Fruit fly (Drosophila melanogaster): Measurements from ENCODE around the gene CG14518.

The CG14518 gene

dm6 chr3R:29038960-29039581, 14.3 kb downstream of the CG14518 start, which contains the start of the genes Slu7 and Pkc98E (continued):
- TF ChIP-seq stwl (tag; optimal IDR thresholded peaks at IDR 0.05) (peak; percentile 96), tap (tag; optimal IDR thresholded peaks at IDR 0.05) (peak; percentile 45), dan (GFP tag; IDR thresholded peaks at IDR 0.05) (no peak), CG14860 (GFP tag; IDR thresholded peaks at IDR 0.05; ENCODE audit: partially characterized antibody) (peak; percentile 83), Pdp1 (GFP tag; optimal IDR thresholded peaks at IDR 0.05) (peak; percentile 57 to 60), CG1603 (tag; optimal IDR thresholded peaks at IDR 0.05) (peak; percentile 73), zen2 (GFP tag; IDR thresholded peaks at IDR 0.05; ENCODE audit: partially characterized antibody) (peak; percentile 81), insv (GFP tag; optimal IDR thresholded peaks at IDR 0.05) (peak; percentile 97 to 99), CG32532 (GFP tag; IDR thresholded peaks at IDR 0.05) (peak; percentile 74; the same call in 1 of the 2 replicates), Lhr (GFP tag; optimal IDR thresholded peaks at IDR 0.05) (peak; percentile 47), Dip3 (GFP tag; optimal IDR thresholded peaks at IDR 0.05) (peak; percentile 73), gcm2 (GFP tag; optimal IDR thresholded peaks at IDR 0.05) (no peak), croc (GFP tag; conservative IDR thresholded peaks at IDR 0.05) (no peak), TFAM (GFP tag; optimal IDR thresholded peaks at IDR 0.05) (no peak), z (GFP tag; IDR thresholded peaks at IDR 0.05) (no peak), YL-1 (GFP tag; optimal IDR thresholded peaks at IDR 0.05) (peak; percentile 49), CG34224 (GFP tag; IDR thresholded peaks at IDR 0.05; ENCODE audit: partially characterized antibody) (peak; percentile 89), CTCF (GFP tag; optimal IDR thresholded peaks at IDR 0.05) (no peak), Hmr (GFP tag; optimal IDR thresholded peaks at IDR 0.05) (peak; percentile 61), CG3065 (GFP tag; optimal IDR thresholded peaks at IDR 0.05) (no peak), CG18011 (GFP tag; optimal IDR thresholded peaks at IDR 0.05) (peak; percentile 31), D19A (tag; optimal IDR thresholded peaks at IDR 0.05) (no peak), mirr (GFP tag; optimal IDR thresholded peaks at IDR 0.05) (peak; percentile 30), crol (GFP tag; IDR thresholded peaks at IDR 0.05) (no peak), CG15073 (GFP tag; optimal IDR thresholded peaks at IDR 0.05) (no peak), sna (GFP tag; IDR thresholded peaks at IDR 0.05; ENCODE audit: partially characterized antibody) (peak; percentile 82), CG8089 (GFP tag; optimal IDR thresholded peaks at IDR 0.05) (peak; percentile 47), NFAT (GFP tag; IDR thresholded peaks at IDR 0.05) (peak; percentile 78), amos (GFP tag; IDR thresholded peaks at IDR 0.05; ENCODE audit: partially characterized antibody) (peak; percentile 94), hb (GFP tag; IDR thresholded peaks at IDR 0.05; ENCODE audit: partially characterized antibody) (peak; percentile 88), sisA (GFP tag; IDR thresholded peaks at IDR 0.05) (peak; percentile 60), CG3407 (GFP tag; optimal IDR thresholded peaks at IDR 0.05) (no peak), sim (GFP tag; IDR thresholded peaks at IDR 0.05) (no peak), tio (GFP tag; optimal IDR thresholded peaks at IDR 0.05) (no peak), nmo (GFP tag; optimal IDR thresholded peaks at IDR 0.05) (peak; percentile 76), Sry-δ (GFP tag; optimal IDR thresholded peaks at IDR 0.05) (peak; percentile 94), CG7271 (tag; optimal IDR thresholded peaks at IDR 0.05) (no peak), inv (GFP tag; IDR thresholded peaks at IDR 0.05; ENCODE audit: partially characterized antibody) (peak; percentile 86), CG10267 (tag; optimal IDR thresholded peaks at IDR 0.05) (peak; percentile 95), CG10147 (GFP tag; optimal IDR thresholded peaks at IDR 0.05) (peak; percentile 46), PHDP (tag; optimal IDR thresholded peaks at IDR 0.05) (peak; percentile 32), br (optimal IDR thresholded peaks at IDR 0.05) (no peak), fd64A (GFP tag; optimal IDR thresholded peaks at IDR 0.05) (no peak), CrebB (tag; optimal IDR thresholded peaks at IDR 0.05) (peak; percentile 42), ro (GFP tag; IDR thresholded peaks at IDR 0.05) (no peak), ac (GFP tag; optimal IDR thresholded peaks at IDR 0.05) (no peak), CG33557 (GFP tag; optimal IDR thresholded peaks at IDR 0.05) (peak; percentile 21), salm (tag; optimal IDR thresholded peaks at IDR 0.05) (no peak), gro (GFP tag; optimal IDR thresholded peaks at IDR 0.05) (peak; percentile 88), CG2875 (GFP tag; optimal IDR thresholded peaks at IDR 0.05) (no peak)

Measured in whole organism, embryonic.